Worm (Caenorhabditis elegans) whole organism, L4 larva: ENCODE results near the gene srv-15.
"Not testable (repeated sequence)": the region's sequence is repeated elsewhere in the genome, so short reads cannot be mapped to it uniquely, and the experiment has no call there.

Experiments used
- D1046.2 ChIP-seq: fragments of 200-800 bp; sonication (Bioruptor generic); IDR thresholded peaks from 2 replicates; pipeline ENCODE4 v1.3.6; 2022; ENCODE audit warnings: missing genetic modification characterization, missing compliant biosample characterization
- F26F4.8 ChIP-seq: fragments of 200-800 bp; sonication (Bioruptor generic); conservative IDR thresholded peaks from 2 replicates; pipeline ENCODE4 v1.3.6; 2022; ENCODE audit warnings: missing genetic modification characterization, missing compliant biosample characterization
- T26A8.4 ChIP-seq: fragments of 200-800 bp; sonication (Bioruptor generic); IDR thresholded peaks from 2 replicates; pipeline ENCODE4 v1.3.6; 2022; ENCODE audit warnings: missing genetic modification characterization, missing compliant biosample characterization
- Y105C5A.15 ChIP-seq: fragments of 200-800 bp; sonication (Bioruptor generic); IDR thresholded peaks from 2 replicates; pipeline ENCODE4 v1.3.6; 2022; ENCODE audit warnings: missing genetic modification characterization, missing compliant biosample characterization
- Y48G9A.11 ChIP-seq: fragments of 200-800 bp; sonication (Bioruptor generic); IDR thresholded peaks from 2 replicates; pipeline ENCODE4 v1.3.6; 2022; ENCODE audit warnings: missing genetic modification reagents, missing genetic modification characterization, missing compliant biosample characterization
- Y5F2A.4 ChIP-seq: fragments of 200-800 bp; sonication (Bioruptor generic); optimal IDR thresholded peaks from 2 replicates; lab custom pipeline; 2018; ENCODE audit warnings: mild to moderate bottlenecking, missing genetic modification characterization, missing compliant biosample characterization
- ZK337.2 ChIP-seq: fragments of 200-800 bp; sonication (Bioruptor generic); IDR thresholded peaks from 2 replicates; pipeline ENCODE4 v1.3.6; 2022; ENCODE audit warnings: missing genetic modification reagents, missing genetic modification characterization, missing compliant biosample characterization
- ZK546.5 ChIP-seq, 2 experiments: sonication (generic microtip); optimal IDR thresholded peaks; 2 replicates each; lab custom pipeline; 2017; ENCODE audit warnings: missing biosample characterization in 2 of 2, missing genetic modification characterization in 2 of 2
- aha-1 ChIP-seq: fragments of 150-350 bp; peaks from one replicate; lab custom pipeline; 2014; ENCODE audit warnings: missing biosample characterization, missing genetic modification characterization
- arid-1 ChIP-seq: fragments of 200-800 bp; sonication (Bioruptor generic); conservative IDR thresholded peaks from 2 replicates; pipeline ENCODE4 v1.3.6; 2022; ENCODE audit warnings: missing genetic modification reagents, missing genetic modification characterization, missing compliant biosample characterization
- ceh-20 ChIP-seq: fragments of 200-800 bp; sonication (Bioruptor generic); IDR thresholded peaks from 2 replicates; pipeline ENCODE4 v1.3.6; 2022; ENCODE audit warnings: missing genetic modification reagents, missing genetic modification characterization, missing compliant biosample characterization
- ceh-44 ChIP-seq: fragments of 200-800 bp; sonication (Bioruptor generic); IDR thresholded peaks from 2 replicates; pipeline ENCODE4 v1.3.6; 2022; ENCODE audit warnings: missing genetic modification reagents, missing genetic modification characterization, missing compliant biosample characterization
- ctbp-1 ChIP-seq: fragments of 200-800 bp; sonication (Bioruptor generic); IDR thresholded peaks from 2 replicates; pipeline ENCODE4 v1.3.6; 2022; ENCODE audit warnings: missing genetic modification reagents, missing genetic modification characterization, missing compliant biosample characterization
- daf-16 ChIP-seq, 3 experiments: sonication (generic microtip); optimal IDR thresholded peaks; 2 replicates each; lab custom pipeline; 2016 to 2017; ENCODE audit warnings: missing genetic modification characterization in 3 of 3, missing genetic modification reagents in 3 of 3, mild to moderate bottlenecking in 2 of 3, missing compliant biosample characterization in 2 of 3, missing biosample characterization in 1 of 3, moderate library complexity in 1 of 3
- daf-19 ChIP-seq: fragments of 200-800 bp; sonication (Bioruptor generic); conservative IDR thresholded peaks from 2 replicates; pipeline ENCODE4 v1.3.6; 2022; ENCODE audit warnings: missing genetic modification characterization, missing compliant biosample characterization
- daf-8 ChIP-seq: fragments of 200-800 bp; sonication (Bioruptor generic); IDR thresholded peaks from 2 replicates; pipeline ENCODE4 v1.3.6; 2022; ENCODE audit warnings: missing genetic modification characterization, missing compliant biosample characterization
- dmd-6 ChIP-seq: fragments of 200-800 bp; sonication (Bioruptor generic); IDR thresholded peaks from 2 replicates; pipeline ENCODE4 v1.3.6; 2022; ENCODE audit warnings: missing genetic modification reagents, missing genetic modification characterization, missing compliant biosample characterization
- dmd-8 ChIP-seq: fragments of 200-800 bp; sonication (Bioruptor generic); IDR thresholded peaks from 2 replicates; pipeline ENCODE4 v1.3.6; 2022; ENCODE audit warnings: missing genetic modification characterization, missing compliant biosample characterization
- dmd-9 ChIP-seq: fragments of 200-800 bp; sonication (Bioruptor generic); IDR thresholded peaks from 2 replicates; pipeline ENCODE4 v1.3.6; 2022; ENCODE audit warnings: missing genetic modification reagents, missing genetic modification characterization, missing compliant biosample characterization
- duxl-1 ChIP-seq: sonication (generic microtip); optimal IDR thresholded peaks from 2 replicates; lab custom pipeline; 2016; ENCODE audit warnings: mild to moderate bottlenecking, missing genetic modification characterization, moderate library complexity, missing compliant biosample characterization; ENCODE audit not compliant: poor library complexity
- egl-43 ChIP-seq: fragments of 200-800 bp; sonication (Bioruptor generic); IDR thresholded peaks from 2 replicates; pipeline ENCODE4 v1.3.6; 2022; ENCODE audit warnings: missing genetic modification reagents, missing genetic modification characterization, missing compliant biosample characterization
- fos-1 ChIP-seq: fragments of 150-350 bp; optimal IDR thresholded peaks from 2 replicates; lab custom pipeline; 2014; ENCODE audit warnings: missing biosample characterization, missing genetic modification characterization
- hmg-1.1 ChIP-seq: fragments of 200-800 bp; sonication (Bioruptor generic); IDR thresholded peaks from 2 replicates; pipeline ENCODE4 v1.3.6; 2022; ENCODE audit warnings: missing genetic modification reagents, missing genetic modification characterization, missing compliant biosample characterization
- jun-1 ChIP-seq: fragments of 150-350 bp; optimal IDR thresholded peaks from 2 replicates; lab custom pipeline; 2014; ENCODE audit warnings: missing biosample characterization, missing genetic modification reagents, missing genetic modification characterization
- lim-7 ChIP-seq: fragments of 200-800 bp; sonication (Bioruptor generic); IDR thresholded peaks from 2 replicates; pipeline ENCODE4 v1.3.6; 2022; ENCODE audit warnings: missing genetic modification characterization, missing compliant biosample characterization
- lin-1 ChIP-seq: fragments of 200-800 bp; sonication (Bioruptor generic); IDR thresholded peaks from 2 replicates; pipeline ENCODE4 v1.3.6; 2022; ENCODE audit warnings: missing genetic modification reagents, missing genetic modification characterization, missing compliant biosample characterization
- lin-13 ChIP-seq: fragments of 150-350 bp; optimal IDR thresholded peaks from 2 replicates; lab custom pipeline; 2014; ENCODE audit warnings: missing biosample characterization, missing genetic modification reagents, missing genetic modification characterization
- lin-38 ChIP-seq: fragments of 200-800 bp; sonication (Bioruptor generic); IDR thresholded peaks from 2 replicates; pipeline ENCODE4 v1.3.6; 2022; ENCODE audit warnings: missing genetic modification reagents, missing genetic modification characterization, missing compliant biosample characterization
- lir-3 ChIP-seq: sonication (generic microtip); optimal IDR thresholded peaks from 2 replicates; lab custom pipeline; 2016; ENCODE audit warnings: mild to moderate bottlenecking, missing genetic modification characterization, missing compliant biosample characterization
- madf-5 ChIP-seq, 2 experiments: fragments of 200-800 bp; sonication (Bioruptor generic); IDR thresholded peaks; 2 replicates each; pipeline ENCODE4 v1.3.6; 2022; ENCODE audit warnings: missing compliant biosample characterization in 2 of 2, missing genetic modification characterization in 2 of 2
- madf-9 ChIP-seq: fragments of 200-800 bp; sonication (Bioruptor generic); conservative IDR thresholded peaks from 2 replicates; pipeline ENCODE4 v1.3.6; 2022; ENCODE audit warnings: missing genetic modification reagents, missing genetic modification characterization, missing compliant biosample characterization
- mdt-29 ChIP-seq: fragments of 200-800 bp; sonication (Bioruptor generic); IDR thresholded peaks from 2 replicates; pipeline ENCODE4 v1.3.6; 2022; ENCODE audit warnings: missing genetic modification reagents, missing genetic modification characterization, missing compliant biosample characterization
- mxl-3 ChIP-seq: fragments of 200-800 bp; sonication (Bioruptor generic); optimal IDR thresholded peaks from 2 replicates; lab custom pipeline; 2018; ENCODE audit warnings: mild to moderate bottlenecking, missing genetic modification characterization, missing compliant biosample characterization
- nhr-10 ChIP-seq: fragments of 150-350 bp; optimal IDR thresholded peaks from 2 replicates; lab custom pipeline; 2014; ENCODE audit warnings: missing biosample characterization, missing genetic modification characterization
- nhr-41 ChIP-seq: fragments of 200-800 bp; sonication (Bioruptor generic); IDR thresholded peaks from 2 replicates; pipeline ENCODE4 v1.3.6; 2022; ENCODE audit warnings: missing genetic modification reagents, missing genetic modification characterization, missing compliant biosample characterization
- nhr-48 ChIP-seq: sonication (generic microtip); optimal IDR thresholded peaks from 2 replicates; lab custom pipeline; 2016; ENCODE audit warnings: mild to moderate bottlenecking, missing genetic modification characterization, missing compliant biosample characterization
- nhr-6 ChIP-seq: fragments of 150-350 bp; optimal IDR thresholded peaks from 2 replicates; lab custom pipeline; 2014; ENCODE audit warnings: missing biosample characterization, missing genetic modification characterization
- pha-4 ChIP-seq, 2 experiments: fragments of 150-350 bp in 1 of 2; fragments of 200-800 bp in 1 of 2; sonication (Bioruptor generic) in 1 of 2; IDR thresholded peaks in 1 of 2; optimal IDR thresholded peaks in 1 of 2; 2 replicates each; pipeline versions ENCODE4 v1.3.6 to Lab custom; 2014 to 2022; ENCODE audit warnings: missing genetic modification characterization in 2 of 2, missing genetic modification reagents in 2 of 2, missing biosample characterization in 1 of 2, missing compliant biosample characterization in 1 of 2
- saeg-2 ChIP-seq: fragments of 200-800 bp; sonication (Bioruptor generic); IDR thresholded peaks from 2 replicates; pipeline ENCODE4 v1.3.6; 2022; ENCODE audit warnings: missing genetic modification reagents, missing genetic modification characterization, missing compliant biosample characterization
- snpc-1.2 ChIP-seq: fragments of 200-800 bp; sonication (Bioruptor generic); IDR thresholded peaks from 2 replicates; pipeline ENCODE4 v1.3.6; 2022; ENCODE audit warnings: missing genetic modification reagents, missing genetic modification characterization, missing compliant biosample characterization
- spr-1 ChIP-seq: sonication (generic microtip); optimal IDR thresholded peaks from 2 replicates; lab custom pipeline; 2016; ENCODE audit warnings: mild to moderate bottlenecking, missing genetic modification characterization, missing compliant biosample characterization
- tra-1 ChIP-seq: fragments of 200-800 bp; sonication (Bioruptor generic); IDR thresholded peaks from 2 replicates; pipeline ENCODE4 v1.3.6; 2022; ENCODE audit warnings: missing genetic modification reagents, missing genetic modification characterization, missing compliant biosample characterization
- unc-130 ChIP-seq: sonication (generic microtip); optimal IDR thresholded peaks from 2 replicates; lab custom pipeline; 2016; ENCODE audit warnings: missing genetic modification reagents, missing genetic modification characterization, missing compliant biosample characterization
- vab-7 ChIP-seq: fragments of 200-800 bp; sonication (Bioruptor generic); IDR thresholded peaks from 2 replicates; pipeline ENCODE4 v1.3.6; 2022; ENCODE audit warnings: missing genetic modification reagents, missing genetic modification characterization, missing compliant biosample characterization
- zfp-3 ChIP-seq: fragments of 200-800 bp; sonication (Bioruptor generic); conservative IDR thresholded peaks from 2 replicates; pipeline ENCODE4 v1.3.6; 2022; ENCODE audit warnings: missing genetic modification reagents, missing genetic modification characterization, missing compliant biosample characterization

srv-15 gene

ce11 chrIV:15931833-15932232 is 25.5 kb downstream of the srv-15 start (continued):
- TF ChIP-seq unc-130 (GFP tag; lab: Kevin White, UChicago) = no peak
- TF ChIP-seq madf-9 = peak; percentile 65; the same call in 1 of the 2 replicates
- no peak for TF ChIP-seq ceh-20 (GFP tag; lab: Robert Waterston, UW)
- no peak for TF ChIP-seq lin-13
- no peak for TF ChIP-seq daf-8 (GFP tag; lab: Robert Waterston, UW)
- no peak for TF ChIP-seq Y5F2A.4 (GFP tag; lab: Kevin White, UChicago)
- TF ChIP-seq lim-7 (GFP tag; lab: Robert Waterston, UW) = peak; percentile 89
- TF ChIP-seq snpc-1.2 = peak; percentile 98
- peak; percentile 84 for TF ChIP-seq F26F4.8
- no peak for TF ChIP-seq fos-1 (tag; lab: Kevin White, UChicago)
- no peak for TF ChIP-seq ZK546.5 (tag; optimal IDR thresholded peaks at IDR 0.05; lab: Kevin White, UChicago)
- peak; percentile 33 for TF ChIP-seq nhr-48 (tag; lab: Kevin White, UChicago)
- TF ChIP-seq jun-1 = no peak
- no peak for TF ChIP-seq nhr-10 (tag; lab: Kevin White, UChicago)

ce11 chrIV:15933100-15933499 is 26.7 kb downstream of the srv-15 start:
- TF ChIP-seq F26F4.8 (peak; percentile 63), madf-5 (GFP tag; IDR thresholded peaks at IDR 0.05; lab: Robert Waterston, UW) (peak; percentile 35 to 74; a peak in 1 of 4 replicates), D1046.2 (GFP tag; lab: Robert Waterston, UW) (peak; percentile 75; the same call in 1 of the 2 replicates), saeg-2 (peak; percentile 26; the same call in 1 of the 2 replicates), snpc-1.2 (peak; percentile 98), Y5F2A.4 (GFP tag; lab: Kevin White, UChicago) (peak; percentile 36), daf-19 (GFP tag; lab: Robert Waterston, UW) (peak; percentile 52; the same call in 1 of the 2 replicates), tra-1 (GFP tag; lab: Robert Waterston, UW) (peak; percentile 36; the same call in 1 of the 2 replicates), arid-1 (GFP tag; lab: Robert Waterston, UW) (peak; percentile 69), egl-43 (GFP tag; lab: Robert Waterston, UW) (peak; percentile 83), lin-1 (GFP tag; lab: Robert Waterston, UW) (peak; percentile 80), dmd-6 (GFP tag; lab: Robert Waterston, UW) (peak; percentile 41), pha-4 (GFP tag; IDR thresholded peaks at IDR 0.05; lab: Robert Waterston, UW) (peak; percentile 69; the same call in 1 of the 2 replicates), ctbp-1 (GFP tag; lab: Robert Waterston, UW) (peak; percentile 61), aha-1 (peak; percentile 80), daf-16 (GFP tag; optimal IDR thresholded peaks at IDR 0.05; lab: Kevin White, UChicago) (peak; percentile 17 to 24), daf-16 (tag; optimal IDR thresholded peaks at IDR 0.05; lab: Kevin White, UChicago) (peak; percentile 67), duxl-1 (tag; lab: Kevin White, UChicago) (peak; percentile 37), hmg-1.1 (GFP tag; lab: Robert Waterston, UW) (peak; percentile 46; the same call in 1 of the 2 replicates), Y105C5A.15 (GFP tag; lab: Robert Waterston, UW) (peak; percentile 84; the same call in 1 of the 2 replicates), madf-9 (0 out of 2 replicates have a peak, but pooled peaks have one; percentile 34), lin-38 (GFP tag; lab: Robert Waterston, UW) (peak; percentile 66; the same call in 1 of the 2 replicates), lim-7 (GFP tag; lab: Robert Waterston, UW) (peak; percentile 85), dmd-8 (GFP tag; lab: Robert Waterston, UW) (peak; percentile 87), nhr-41 (GFP tag; lab: Robert Waterston, UW) (0 out of 2 replicates have a peak, but pooled peaks have one; percentile 21), ceh-44 (GFP tag; lab: Robert Waterston, UW) (peak; percentile 9; the same call in 1 of the 2 replicates), ceh-20 (GFP tag; lab: Robert Waterston, UW) (0 out of 2 replicates have a peak, but pooled peaks have one; percentile 21), lir-3 (tag; lab: Kevin White, UChicago) (peak; percentile 29), mdt-29 (GFP tag; lab: Robert Waterston, UW) (peak; percentile 66; the same call in 1 of the 2 replicates), ZK337.2 (GFP tag; lab: Robert Waterston, UW) (peak; percentile 40; the same call in 1 of the 2 replicates), dmd-9 (GFP tag; lab: Robert Waterston, UW) (0 out of 2 replicates have a peak, but pooled peaks have one; percentile 52), vab-7 (peak; percentile 78), mxl-3 (peak; percentile 41), nhr-6 (tag; lab: Kevin White, UChicago) (peak; percentile 11), Y48G9A.11 (GFP tag; lab: Robert Waterston, UW) (peak; percentile 44; the same call in 1 of the 2 replicates), T26A8.4 (peak; percentile 73), spr-1 (tag; lab: Kevin White, UChicago) (peak; percentile 12), zfp-3 (GFP tag; lab: Robert Waterston, UW) (peak; percentile 58; the same call in 1 of the 2 replicates)
- not testable (repeated sequence) for TF ChIP-seq pha-4 (tag; optimal IDR thresholded peaks at IDR 0.05; lab: Kevin White, UChicago)
